Worm (Caenorhabditis elegans) whole organism, L1 larva: ENCODE data around the gene cnd-1.

Experiments
- C34B4.2 ChIP-seq: sonication (generic microtip); optimal IDR thresholded peaks from 2 replicates; lab custom pipeline; 2017; ENCODE audit warnings: mild to moderate bottlenecking, missing genetic modification characterization, missing compliant biosample characterization
- Y116A8C.19 ChIP-seq: sonication (generic microtip); optimal IDR thresholded peaks from 2 replicates; lab custom pipeline; 2016; ENCODE audit warnings: missing compliant biosample characterization, missing genetic modification characterization, borderline replicate concordance
- aha-1 ChIP-seq: fragments of 150-350 bp; optimal IDR thresholded peaks from 2 replicates; lab custom pipeline; 2014; ENCODE audit warnings: missing biosample characterization, missing genetic modification characterization
- blmp-1 ChIP-seq: fragments of 150-350 bp; optimal IDR thresholded peaks from 2 replicates; lab custom pipeline; 2014; ENCODE audit warnings: missing biosample characterization, missing genetic modification characterization
- ceh-88 ChIP-seq: fragments of 200-800 bp; sonication (Bioruptor generic); IDR thresholded peaks from 2 replicates; pipeline ENCODE4 v1.3.6; 2022; ENCODE audit warnings: missing genetic modification characterization, missing compliant biosample characterization
- ceh-90 ChIP-seq: sonication (generic microtip); optimal IDR thresholded peaks from 2 replicates; lab custom pipeline; 2016; ENCODE audit warnings: missing genetic modification characterization, missing compliant biosample characterization
- dpl-1 ChIP-seq, 3 experiments: fragments of 150-350 bp in 2 of 3; sonication (generic microtip) in 1 of 3; optimal IDR thresholded peaks; 2 replicates each; lab custom pipeline; 2014 to 2017; ENCODE audit warnings: missing biosample characterization in 3 of 3, missing genetic modification characterization in 3 of 3, missing genetic modification reagents in 3 of 3
- dsc-1 ChIP-seq: sonication (generic microtip); optimal IDR thresholded peaks from 2 replicates; lab custom pipeline; 2016; ENCODE audit warnings: mild to moderate bottlenecking, missing genetic modification characterization, missing compliant biosample characterization
- efl-1 ChIP-seq, 4 experiments: fragments of 150-350 bp; optimal IDR thresholded peaks in 3 of 4; peaks in 1 of 4; 1 replicate in 1 of 4; 2 replicates in 3 of 4; lab custom pipeline; 2014; ENCODE audit warnings: missing biosample characterization in 2 of 4, missing genetic modification characterization in 2 of 4, missing genetic modification reagents in 2 of 4
- egl-13 ChIP-seq: sonication (generic microtip); optimal IDR thresholded peaks from 2 replicates; lab custom pipeline; 2016; ENCODE audit warnings: missing genotype, missing genetic modification reagents, missing genetic modification characterization, missing compliant biosample characterization
- elt-3 ChIP-seq, 6 experiments: fragments of 150-350 bp in 1 of 6; sonication (generic microtip); optimal IDR thresholded peaks; 2 replicates each; lab custom pipeline; 2017 to 2018; ENCODE audit warnings: missing biosample characterization in 6 of 6, missing genetic modification characterization in 6 of 6, inconsistent platforms in 1 of 6
- ets-5 ChIP-seq: fragments of 200-800 bp; sonication (Bioruptor generic); IDR thresholded peaks from 2 replicates; pipeline ENCODE4 v1.3.6; 2022; ENCODE audit warnings: missing genetic modification characterization, missing compliant biosample characterization
- fkh-10 ChIP-seq: sonication (generic microtip); optimal IDR thresholded peaks from 2 replicates; lab custom pipeline; 2017; ENCODE audit warnings: missing biosample characterization, missing genetic modification reagents, missing genetic modification characterization
- fkh-4 ChIP-seq: sonication (generic microtip); optimal IDR thresholded peaks from 2 replicates; lab custom pipeline; 2016; ENCODE audit warnings: missing compliant biosample characterization, missing genetic modification characterization, borderline replicate concordance
- fos-1 ChIP-seq: fragments of 150-350 bp; optimal IDR thresholded peaks from 2 replicates; lab custom pipeline; 2014; ENCODE audit warnings: missing biosample characterization, missing genetic modification characterization
- hlh-17 ChIP-seq: fragments of 200-800 bp; sonication (Bioruptor generic); optimal IDR thresholded peaks from 2 replicates; lab custom pipeline; 2018; ENCODE audit warnings: missing genetic modification characterization, mild to moderate bottlenecking, missing compliant biosample characterization, moderate library complexity, borderline replicate concordance
- hpl-2 ChIP-seq: fragments of 150-350 bp; optimal IDR thresholded peaks from 2 replicates; lab custom pipeline; 2014; ENCODE audit warnings: missing biosample characterization, missing genetic modification reagents, missing genetic modification characterization
- irx-1 ChIP-seq: sonication (generic microtip); optimal IDR thresholded peaks from 2 replicates; lab custom pipeline; 2016; ENCODE audit warnings: missing genetic modification characterization, missing compliant biosample characterization
- isw-1 ChIP-seq: fragments of 200-800 bp; sonication (Bioruptor generic); IDR thresholded peaks from 2 replicates; pipeline ENCODE4 v1.3.6; 2022; ENCODE audit warnings: missing genetic modification characterization, missing compliant biosample characterization
- lin-13 ChIP-seq: fragments of 150-350 bp; optimal IDR thresholded peaks from 2 replicates; lab custom pipeline; 2014; ENCODE audit warnings: missing biosample characterization, missing genetic modification reagents, missing genetic modification characterization
- lin-14 ChIP-seq: fragments of 200-800 bp; sonication (Bioruptor generic); optimal IDR thresholded peaks from 2 replicates; lab custom pipeline; 2018; ENCODE audit warnings: mild to moderate bottlenecking, missing genetic modification characterization, moderate library complexity, missing compliant biosample characterization
- lin-15B ChIP-seq: fragments of 150-350 bp; sonication (generic microtip); optimal IDR thresholded peaks from 3 replicates; lab custom pipeline; 2014; ENCODE audit warnings: missing biosample characterization, missing genetic modification characterization
- lin-35 ChIP-seq, 2 experiments: fragments of 150-350 bp; optimal IDR thresholded peaks; 2 replicates each; lab custom pipeline; 2014; ENCODE audit warnings: missing biosample characterization in 2 of 2, missing genetic modification characterization in 2 of 2, missing genetic modification reagents in 2 of 2
- lin-39 ChIP-seq: fragments of 150-350 bp; optimal IDR thresholded peaks from 2 replicates; lab custom pipeline; 2014; ENCODE audit warnings: missing biosample characterization, missing genetic modification reagents, missing genetic modification characterization
- lir-3 ChIP-seq: sonication (generic microtip); optimal IDR thresholded peaks from 2 replicates; lab custom pipeline; 2016; ENCODE audit warnings: mild to moderate bottlenecking, missing genetic modification characterization, moderate library complexity, missing compliant biosample characterization; ENCODE audit not compliant: poor library complexity
- mdl-1 ChIP-seq, 2 experiments: fragments of 150-350 bp; optimal IDR thresholded peaks; 2 replicates each; lab custom pipeline; 2014 to 2017; ENCODE audit warnings: missing biosample characterization in 2 of 2, missing genetic modification characterization in 2 of 2, inconsistent platforms in 1 of 2
- mef-2 ChIP-seq: fragments of 150-350 bp; optimal IDR thresholded peaks from 2 replicates; lab custom pipeline; 2014; ENCODE audit warnings: missing biosample characterization, missing genetic modification characterization
- mep-1 ChIP-seq: fragments of 150-350 bp; optimal IDR thresholded peaks from 2 replicates; lab custom pipeline; 2014; ENCODE audit warnings: missing biosample characterization, missing genetic modification characterization
- nhr-237 ChIP-seq: fragments of 150-350 bp; optimal IDR thresholded peaks from 2 replicates; lab custom pipeline; 2014; ENCODE audit warnings: missing biosample characterization, missing genetic modification characterization
- nhr-84 ChIP-seq: sonication (generic microtip); optimal IDR thresholded peaks from 2 replicates; lab custom pipeline; 2017; ENCODE audit warnings: missing biosample characterization, missing genetic modification characterization
- skn-1 ChIP-seq: fragments of 150-350 bp; optimal IDR thresholded peaks from 2 replicates; lab custom pipeline; 2014; ENCODE audit warnings: missing biosample characterization, missing genetic modification characterization
- snu-23 ChIP-seq: sonication (generic microtip); optimal IDR thresholded peaks from 2 replicates; lab custom pipeline; 2016; ENCODE audit warnings: missing genetic modification characterization, missing compliant biosample characterization
- sup-37 ChIP-seq: fragments of 200-800 bp; sonication (Bioruptor generic); optimal IDR thresholded peaks from 2 replicates; lab custom pipeline; 2018; ENCODE audit warnings: mild to moderate bottlenecking, missing genetic modification characterization, missing compliant biosample characterization
- tlp-1 ChIP-seq: fragments of 150-350 bp; optimal IDR thresholded peaks from 2 replicates; lab custom pipeline; 2014; ENCODE audit warnings: missing biosample characterization, missing genetic modification characterization
- unc-30 ChIP-seq: sonication (generic microtip); optimal IDR thresholded peaks from 2 replicates; lab custom pipeline; 2017; ENCODE audit warnings: missing biosample characterization, missing genetic modification characterization
- unc-62 ChIP-seq: fragments of 150-350 bp; optimal IDR thresholded peaks from 2 replicates; lab custom pipeline; 2014; ENCODE audit warnings: missing biosample characterization, missing genetic modification reagents, missing genetic modification characterization
- unc-86 ChIP-seq: sonication (generic microtip); optimal IDR thresholded peaks from 2 replicates; lab custom pipeline; 2016; ENCODE audit warnings: missing genetic modification characterization, missing compliant biosample characterization
- zag-1 ChIP-seq: fragments of 150-350 bp; optimal IDR thresholded peaks from 2 replicates; lab custom pipeline; 2014; ENCODE audit warnings: missing biosample characterization, missing genetic modification characterization
- zip-4 ChIP-seq: fragments of 200-800 bp; sonication (Bioruptor generic); optimal IDR thresholded peaks from 2 replicates; lab custom pipeline; 2018; ENCODE audit warnings: mild to moderate bottlenecking, missing genetic modification characterization, moderate library complexity, missing compliant biosample characterization
- ztf-4 ChIP-seq: fragments of 150-350 bp; optimal IDR thresholded peaks from 2 replicates; lab custom pipeline; 2014; ENCODE audit warnings: missing biosample characterization, missing genetic modification characterization

The cnd-1 gene

ce11 chrIII:5244539-5244938 is at the start of gene cnd-1:
Gene cnd-1, minus strand, starts transcription at chrIII:5244639.
- TF ChIP-seq dsc-1 (no peak), egl-13 (tag; lab: Kevin White, UChicago) (no peak), lin-39 (tag; lab: Kevin White, UChicago) (no peak), zip-4 (GFP tag; lab: Kevin White, UChicago) (no peak), unc-30 (tag; lab: Kevin White, UChicago) (no peak)

- TF ChIP-seq hpl-2 (GFP tag; lab: Kevin White, UChicago) (no peak), blmp-1 (no peak), snu-23 (GFP tag; lab: Kevin White, UChicago) (no peak), isw-1 (no peak)
Observed at ce11 chrIII:5291281-5291680, 46.8 kb upstream of the cnd-1 start.

ce11 chrIII:5290230-5290629 is 45.8 kb upstream of the cnd-1 start:
- TF ChIP-seq fos-1 (tag; lab: Kevin White, UChicago), result no peak
- TF ChIP-seq lin-15B, result no peak
- no peak for TF ChIP-seq unc-86 (tag; lab: Kevin White, UChicago)
- no peak for TF ChIP-seq nhr-84
- TF ChIP-seq sup-37 (GFP tag; lab: Kevin White, UChicago), result no peak
- no peak for TF ChIP-seq mef-2 (tag; lab: Kevin White, UChicago)
- no peak for TF ChIP-seq lin-13 (GFP tag; lab: Kevin White, UChicago)
- no peak for TF ChIP-seq fkh-4 (tag; lab: Kevin White, UChicago)

- TF ChIP-seq blmp-1 (no peak), efl-1 (optimal IDR thresholded peaks at IDR 0.05; lab: Kevin White, UChicago) (no peak), efl-1 (GFP tag; optimal IDR thresholded peaks at IDR 0.05 in 1 of 2; lab: Kevin White, UChicago) (no peak), nhr-237 (tag; lab: Kevin White, UChicago) (no peak), unc-62 (GFP tag; lab: Kevin White, UChicago) (no peak), dpl-1 (GFP tag; optimal IDR thresholded peaks at IDR 0.05; lab: Kevin White, UChicago) (no peak), lin-35 (GFP tag; optimal IDR thresholded peaks at IDR 0.05; lab: Kevin White, UChicago) (no peak), zag-1 (tag; lab: Kevin White, UChicago) (no peak), lin-15B (no peak), unc-86 (tag; lab: Kevin White, UChicago) (no peak)
Observed at ce11 chrIII:5287877-5288276, 43.4 kb upstream of the cnd-1 start, which contains the start of gene T15B12.1. Gene T15B12.1, plus strand, starts transcription at chrIII:5288177.

- no peak for TF ChIP-seq lin-14 (GFP tag; lab: Kevin White, UChicago)
Observed at ce11 chrIII:5286205-5286604, 41.8 kb upstream of the cnd-1 start, which contains the start of gene ZC395.11. Gene ZC395.11, minus strand, starts transcription at chrIII:5286305.

ce11 chrIII:5285484-5285883 is 41.0 kb upstream of the cnd-1 start:
- TF ChIP-seq ceh-90 (tag; lab: Kevin White, UChicago) (no peak), ets-5 (no peak), irx-1 (no peak), fkh-10 (GFP tag; lab: Kevin White, UChicago) (no peak), efl-1 (optimal IDR thresholded peaks at IDR 0.05; lab: Kevin White, UChicago) (no peak), efl-1 (GFP tag; optimal IDR thresholded peaks at IDR 0.05 in 1 of 2; lab: Kevin White, UChicago) (no peak), mdl-1 (tag; optimal IDR thresholded peaks at IDR 0.05; lab: Kevin White, UChicago) (no peak)

- TF ChIP-seq ztf-4 (no peak), C34B4.2 (tag; lab: Kevin White, UChicago) (no peak), ceh-88 (GFP tag; lab: Robert Waterston, UW) (no peak), ets-5 (no peak), lin-39 (tag; lab: Kevin White, UChicago) (no peak), lin-14 (GFP tag; lab: Kevin White, UChicago) (peak; percentile 77), mep-1 (tag; lab: Kevin White, UChicago) (peak; percentile 16), aha-1 (tag; lab: Kevin White, UChicago) (no peak), tlp-1 (tag; lab: Kevin White, UChicago) (no peak), lir-3 (tag; lab: Kevin White, UChicago) (no peak), elt-3 (tag; optimal IDR thresholded peaks at IDR 0.05; lab: Kevin White, UChicago) (no peak), Y116A8C.19 (no peak), hlh-17 (GFP tag; lab: Kevin White, UChicago) (no peak), skn-1 (tag; lab: Kevin White, UChicago) (no peak), egl-13 (tag; lab: Kevin White, UChicago) (no peak), fos-1 (tag; lab: Kevin White, UChicago) (no peak), dpl-1 (GFP tag; optimal IDR thresholded peaks at IDR 0.05; lab: Kevin White, UChicago) (peak in 1 of 3 experiments; percentile 20), zag-1 (tag; lab: Kevin White, UChicago) (no peak), nhr-84 (no peak)
Observed at ce11 chrIII:5280228-5280627, 35.8 kb upstream of the cnd-1 start.
